Fruit fly (Drosophila melanogaster) whole organism, embryonic: ENCODE results near the gene Hexo2.

Experiments
- Ada2b ChIP-seq: fragments of 200-800 bp; sonication (Bioruptor generic); IDR thresholded peaks from 2 replicates; pipeline ENCODE4 v1.3.6; 2022; ENCODE audit warnings: missing biosample characterization, missing genetic modification characterization
- CG12769 ChIP-seq: fragments of 200-800 bp; sonication (Bioruptor generic); optimal IDR thresholded peaks from 2 replicates; lab custom pipeline; 2019; ENCODE audit warnings: missing biosample characterization, mild to moderate bottlenecking, missing genetic modification characterization, moderate library complexity
- CG13287 ChIP-seq: fragments of 200-800 bp; sonication (Bioruptor generic); IDR thresholded peaks from 2 replicates; pipeline ENCODE4 v1.3.6; 2022; ENCODE audit warnings: missing biosample characterization, missing genetic modification characterization; ENCODE audit not compliant: partially characterized antibody
- CG17186 ChIP-seq: fragments of 200-800 bp; sonication (Bioruptor generic); optimal IDR thresholded peaks from 3 replicates; lab custom pipeline; 2017; ENCODE audit warnings: missing biosample characterization, missing genetic modification reagents, missing genetic modification characterization
- CG17359 ChIP-seq: fragments of 200-800 bp; sonication (Bioruptor generic); optimal IDR thresholded peaks from 3 replicates; lab custom pipeline; 2018; ENCODE audit warnings: missing biosample characterization, mild to moderate bottlenecking, missing genetic modification characterization, moderate library complexity
- CG1832 ChIP-seq: fragments of 200-800 bp; sonication (Bioruptor generic); optimal IDR thresholded peaks from 2 replicates; lab custom pipeline; 2017; ENCODE audit warnings: missing biosample characterization, mild to moderate bottlenecking, missing genetic modification characterization, inconsistent platforms
- CG18619 ChIP-seq: fragments of 200-800 bp; sonication (Bioruptor generic); optimal IDR thresholded peaks from 3 replicates; lab custom pipeline; 2017; ENCODE audit warnings: missing biosample characterization, mild to moderate bottlenecking, missing genetic modification characterization
- CG2116 ChIP-seq: fragments of 200-800 bp; sonication (Bioruptor generic); optimal IDR thresholded peaks from 3 replicates; lab custom pipeline; 2018; ENCODE audit warnings: missing biosample characterization, mild to moderate bottlenecking, missing genetic modification characterization
- CG2202 ChIP-seq: fragments of 200-800 bp; sonication (Bioruptor generic); optimal IDR thresholded peaks from 2 replicates; lab custom pipeline; 2018; ENCODE audit warnings: missing biosample characterization, mild to moderate bottlenecking, missing genetic modification characterization
- CG30403 ChIP-seq: fragments of 200-800 bp; sonication (Bioruptor generic); optimal IDR thresholded peaks from 3 replicates; lab custom pipeline; 2016; ENCODE audit warnings: missing biosample characterization, missing genetic modification characterization
- CG4282 ChIP-seq: fragments of 200-800 bp; sonication (Bioruptor generic); optimal IDR thresholded peaks from 2 replicates; lab custom pipeline; 2016; ENCODE audit warnings: missing biosample characterization, missing genetic modification characterization
- CG4404 ChIP-seq: fragments of 200-800 bp; sonication (Bioruptor generic); IDR thresholded peaks from 2 replicates; pipeline ENCODE4 v1.3.6; 2022; ENCODE audit warnings: missing biosample characterization, missing genetic modification characterization
- CG7556 ChIP-seq: fragments of 200-800 bp; sonication (Bioruptor generic); optimal IDR thresholded peaks from 2 replicates; lab custom pipeline; 2017; ENCODE audit warnings: missing biosample characterization, mild to moderate bottlenecking, missing genetic modification characterization
- CG9727 ChIP-seq: fragments of 200-800 bp; sonication (Bioruptor generic); optimal IDR thresholded peaks from 3 replicates; lab custom pipeline; 2017; ENCODE audit warnings: missing biosample characterization, mild to moderate bottlenecking, missing genetic modification characterization
- CG9876 ChIP-seq: fragments of 200-800 bp; sonication (Bioruptor generic); optimal IDR thresholded peaks from 2 replicates; lab custom pipeline; 2016; ENCODE audit warnings: missing biosample characterization, missing genetic modification characterization
- D19A ChIP-seq: fragments of 200-800 bp; optimal IDR thresholded peaks from 3 replicates; lab custom pipeline; 2019; ENCODE audit warnings: missing biosample characterization, mild to moderate bottlenecking, missing genetic modification characterization, moderate library complexity
- Dad ChIP-seq: fragments of 200-800 bp; sonication (Bioruptor generic); optimal IDR thresholded peaks from 3 replicates; lab custom pipeline; 2016; ENCODE audit warnings: missing biosample characterization, missing genetic modification characterization
- Dip3 ChIP-seq: fragments of 200-800 bp; sonication (Bioruptor generic); optimal IDR thresholded peaks from 3 replicates; lab custom pipeline; 2016; ENCODE audit warnings: missing biosample characterization, missing genetic modification characterization
- Eip74EF ChIP-seq, 2 experiments: fragments of 200-800 bp in 1 of 2; fragments of >200 bp in 1 of 2; sonication (Bioruptor generic) in 1 of 2; optimal IDR thresholded peaks; 2 replicates each; lab custom pipeline; 2017 to 2019; ENCODE audit warnings: missing biosample characterization in 2 of 2, missing genetic modification characterization in 2 of 2, mild to moderate bottlenecking in 1 of 2, moderate library complexity in 1 of 2
- HLH3B ChIP-seq: fragments of 200-800 bp; sonication (Bioruptor generic); IDR thresholded peaks from 2 replicates; pipeline ENCODE4 v1.3.6; 2022; ENCODE audit warnings: missing biosample characterization, missing genetic modification characterization
- HLH54F ChIP-seq: fragments of 200-800 bp; sonication (Bioruptor generic); optimal IDR thresholded peaks from 3 replicates; lab custom pipeline; 2016; ENCODE audit warnings: missing biosample characterization, missing genetic modification characterization
- Max ChIP-seq: fragments of 200-800 bp; sonication (Bioruptor generic); optimal IDR thresholded peaks from 2 replicates; lab custom pipeline; 2016; ENCODE audit warnings: missing biosample characterization, mild to moderate bottlenecking, missing genetic modification characterization
- Meics ChIP-seq: fragments of 200-800 bp; sonication (Bioruptor generic); optimal IDR thresholded peaks from 2 replicates; lab custom pipeline; 2017; ENCODE audit warnings: missing biosample characterization, mild to moderate bottlenecking, missing genetic modification characterization
- NC2α ChIP-seq: fragments of 200-800 bp; sonication (Bioruptor generic); optimal IDR thresholded peaks from 2 replicates; lab custom pipeline; 2016; ENCODE audit warnings: missing biosample characterization, missing genetic modification characterization
- NK7.1 ChIP-seq: fragments of 200-800 bp; sonication (Bioruptor generic); optimal IDR thresholded peaks from 3 replicates; lab custom pipeline; 2016; ENCODE audit warnings: missing biosample characterization, missing genetic modification characterization
- Neu2 ChIP-seq: fragments of 200-800 bp; sonication (Bioruptor generic); optimal IDR thresholded peaks from 3 replicates; lab custom pipeline; 2016; ENCODE audit warnings: missing biosample characterization, missing genetic modification characterization, borderline replicate concordance
- NfI ChIP-seq: fragments of 200-800 bp; sonication (Bioruptor generic); optimal IDR thresholded peaks from 3 replicates; lab custom pipeline; 2018; ENCODE audit warnings: missing biosample characterization, mild to moderate bottlenecking, missing genetic modification characterization, moderate library complexity
- Pdp1 ChIP-seq, 2 experiments: fragments of 200-800 bp; sonication (Bioruptor generic); optimal IDR thresholded peaks; 3 replicates each; lab custom pipeline; 2016; ENCODE audit warnings: missing biosample characterization in 2 of 2, missing genetic modification characterization in 2 of 2, mild to moderate bottlenecking in 1 of 2, moderate library complexity in 1 of 2
- Sry-δ ChIP-seq: fragments of 200-800 bp; sonication (Bioruptor generic); optimal IDR thresholded peaks from 2 replicates; lab custom pipeline; 2016; ENCODE audit warnings: missing biosample characterization, missing genetic modification characterization
- Xbp1 ChIP-seq: fragments of 200-800 bp; sonication (Bioruptor generic); optimal IDR thresholded peaks from 3 replicates; lab custom pipeline; 2016; ENCODE audit warnings: missing biosample characterization, mild to moderate bottlenecking, missing genetic modification characterization
- ase ChIP-seq: fragments of 200-800 bp; sonication (Bioruptor generic); IDR thresholded peaks from 3 replicates; pipeline ENCODE4 v1.3.6; 2022; ENCODE audit warnings: missing biosample characterization, missing genetic modification characterization
- bab2 ChIP-seq: fragments of 200-800 bp; sonication (Bioruptor generic); optimal IDR thresholded peaks from 2 replicates; lab custom pipeline; 2016; ENCODE audit warnings: missing biosample characterization, missing genetic modification characterization
- ci ChIP-seq: fragments of 200-800 bp; sonication (Bioruptor generic); IDR thresholded peaks from 3 replicates; pipeline ENCODE4 v1.3.6; 2022; ENCODE audit warnings: missing biosample characterization, missing genetic modification characterization
- corto ChIP-seq: fragments of 200-800 bp; sonication (Bioruptor generic); optimal IDR thresholded peaks from 2 replicates; lab custom pipeline; 2016; ENCODE audit warnings: missing biosample characterization, mild to moderate bottlenecking, missing genetic modification characterization, moderate library complexity
- dysf ChIP-seq: fragments of 200-800 bp; sonication (Bioruptor generic); IDR thresholded peaks from 3 replicates; pipeline ENCODE4 v1.3.6; 2022; ENCODE audit warnings: missing biosample characterization, missing genetic modification characterization
- eve ChIP-seq, 2 experiments: fragments of >200 bp; optimal IDR thresholded peaks; 2 replicates each; lab custom pipeline; 2017; ENCODE audit warnings: missing biosample characterization in 2 of 2, missing genetic modification characterization in 2 of 2
- fd102C ChIP-seq: fragments of 200-800 bp; sonication (Bioruptor generic); optimal IDR thresholded peaks from 2 replicates; lab custom pipeline; 2018; ENCODE audit warnings: missing biosample characterization, mild to moderate bottlenecking, missing genetic modification characterization, moderate library complexity
- gem ChIP-seq: fragments of 200-800 bp; sonication (Bioruptor generic); optimal IDR thresholded peaks from 2 replicates; lab custom pipeline; 2019; ENCODE audit warnings: missing biosample characterization, mild to moderate bottlenecking, missing genetic modification characterization, moderate library complexity
- gsb ChIP-seq: fragments of 200-800 bp; sonication (Bioruptor generic); IDR thresholded peaks from 2 replicates; pipeline ENCODE4 v1.3.6; 2022; ENCODE audit warnings: missing biosample characterization, missing genetic modification characterization
- h ChIP-seq: fragments of >200 bp; optimal IDR thresholded peaks from 2 replicates; lab custom pipeline; 2017
- maf-S ChIP-seq: fragments of 200-800 bp; sonication (Bioruptor generic); optimal IDR thresholded peaks from 2 replicates; lab custom pipeline; 2016; ENCODE audit warnings: missing biosample characterization, missing genetic modification characterization
- onecut ChIP-seq: fragments of 200-800 bp; sonication (Bioruptor generic); IDR thresholded peaks from 2 replicates; pipeline ENCODE4 v1.3.6; 2022; ENCODE audit warnings: missing biosample characterization, missing genetic modification characterization
- pb ChIP-seq: fragments of 200-800 bp; sonication (Bioruptor generic); optimal IDR thresholded peaks from 3 replicates; lab custom pipeline; 2016; ENCODE audit warnings: missing biosample characterization, missing genetic modification characterization
- prd ChIP-seq, 3 experiments: fragments of >200 bp in 2 of 3; fragments of 200-800 bp in 1 of 3; sonication (Bioruptor generic) in 1 of 3; optimal IDR thresholded peaks in 2 of 3; IDR thresholded peaks in 1 of 3; 2 replicates in 2 of 3; 3 replicates in 1 of 3; pipeline versions ENCODE4 v1.3.6 to Lab custom; 2017 to 2022; ENCODE audit warnings: missing biosample characterization in 1 of 3, missing genetic modification characterization in 1 of 3
- slbo ChIP-seq: fragments of 200-800 bp; sonication (Bioruptor generic); IDR thresholded peaks from 2 replicates; pipeline ENCODE4 v1.3.6; 2022; ENCODE audit warnings: missing biosample characterization, missing genetic modification characterization
- slou ChIP-seq: fragments of 200-800 bp; sonication (Bioruptor generic); optimal IDR thresholded peaks from 3 replicates; lab custom pipeline; 2016; ENCODE audit warnings: missing biosample characterization, missing genetic modification characterization
- so ChIP-seq: fragments of 200-800 bp; sonication (Bioruptor generic); IDR thresholded peaks from 3 replicates; pipeline ENCODE4 v1.3.6; 2022; ENCODE audit warnings: missing biosample characterization, missing genetic modification characterization
- stwl ChIP-seq: fragments of 200-800 bp; sonication (Bioruptor generic); optimal IDR thresholded peaks from 3 replicates; lab custom pipeline; 2018; ENCODE audit warnings: missing biosample characterization, mild to moderate bottlenecking, missing genetic modification characterization, moderate library complexity
- tll ChIP-seq, 2 experiments: fragments of 200-800 bp in 1 of 2; fragments of >200 bp in 1 of 2; sonication (Bioruptor generic) in 1 of 2; optimal IDR thresholded peaks; 2 replicates each; lab custom pipeline; 2017 to 2019; ENCODE audit warnings: missing biosample characterization in 2 of 2, missing genetic modification characterization in 2 of 2, mild to moderate bottlenecking in 1 of 2, moderate library complexity in 1 of 2
- trh ChIP-seq: fragments of 200-800 bp; sonication (Bioruptor generic); optimal IDR thresholded peaks from 2 replicates; lab custom pipeline; 2016; ENCODE audit warnings: missing biosample characterization, missing genetic modification characterization
- z ChIP-seq: fragments of 200-800 bp; sonication (Bioruptor generic); IDR thresholded peaks from 3 replicates; pipeline ENCODE4 v1.3.6; 2022; ENCODE audit warnings: missing biosample characterization, missing genetic modification characterization

Gene Hexo2

DNA sequence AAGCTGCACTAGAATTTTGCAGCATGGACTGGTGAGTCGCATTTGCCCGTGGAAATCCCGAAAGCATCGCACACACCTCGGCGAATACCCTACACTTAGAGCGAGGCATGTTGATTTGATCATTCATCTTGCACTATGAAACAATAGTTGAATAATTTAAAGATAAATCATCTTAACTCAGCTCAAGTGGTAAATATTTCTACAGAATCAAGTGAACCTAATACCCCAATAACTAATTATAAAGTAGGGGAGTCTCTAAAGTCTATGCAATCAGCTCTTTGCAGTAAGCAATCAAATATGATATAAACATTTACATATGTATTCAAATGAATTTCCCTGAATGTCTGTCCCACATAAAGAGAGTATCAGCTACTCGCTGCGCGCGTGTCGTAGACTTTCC is 32.0 kb upstream of the Hexo2 start (continued):
- TF ChIP-seq D19A (tag; lab: Kevin White, UChicago) (peak; percentile 41), Pdp1 (GFP tag; optimal IDR thresholded peaks at IDR 0.05; lab: Kevin White, UChicago) (peak; percentile 78 to 82), pb (peak; percentile 24), CG4404 (GFP tag; lab: Robert Waterston, UW) (no peak), Xbp1 (GFP tag; lab: Kevin White, UChicago) (no peak), NfI (GFP tag; lab: Kevin White, UChicago) (no peak), ase (peak; percentile 85), CG30403 (GFP tag; lab: Kevin White, UChicago) (no peak), maf-S (GFP tag; lab: Kevin White, UChicago) (no peak), Neu2 (GFP tag; lab: Kevin White, UChicago) (no peak), tll (GFP tag; optimal IDR thresholded peaks at IDR 0.05; lab: Kevin White, UChicago) (no peak), z (GFP tag; lab: Robert Waterston, UW) (no peak), so (GFP tag; lab: Robert Waterston, UW) (peak; percentile 64; the same call in 1 of the 3 replicates), gem (tag; lab: Kevin White, UChicago) (peak; percentile 26), CG9727 (GFP tag; lab: Kevin White, UChicago) (no peak), CG4282 (GFP tag; lab: Kevin White, UChicago) (no peak), slou (GFP tag; lab: Kevin White, UChicago) (peak; percentile 43), HLH54F (no peak), CG2202 (tag; lab: Kevin White, UChicago) (no peak), CG7556 (GFP tag; lab: Kevin White, UChicago) (no peak), Dad (GFP tag; lab: Kevin White, UChicago) (peak; percentile 74), NK7.1 (GFP tag; lab: Kevin White, UChicago) (peak; percentile 72), CG17186 (no peak), CG1832 (GFP tag; lab: Kevin White, UChicago) (no peak), fd102C (GFP tag; lab: Kevin White, UChicago) (no peak), ci (peak; percentile 82), slbo (no peak), CG18619 (GFP tag; lab: Kevin White, UChicago) (no peak), onecut (GFP tag; lab: Robert Waterston, UW) (peak; percentile 86), bab2 (peak; percentile 86), prd (optimal IDR thresholded peaks at IDR 0.05; lab: Kevin White, UChicago) (no peak), prd (GFP tag; IDR thresholded peaks at IDR 0.05; lab: Robert Waterston, UW) (peak; percentile 67; the same call in 2 of the 3 replicates), eve (GFP tag; optimal IDR thresholded peaks at IDR 0.05; lab: Kevin White, UChicago) (no peak), CG17359 (peak; percentile 39), dysf (GFP tag; lab: Robert Waterston, UW) (peak; percentile 60), trh (peak; percentile 61)

DNA sequence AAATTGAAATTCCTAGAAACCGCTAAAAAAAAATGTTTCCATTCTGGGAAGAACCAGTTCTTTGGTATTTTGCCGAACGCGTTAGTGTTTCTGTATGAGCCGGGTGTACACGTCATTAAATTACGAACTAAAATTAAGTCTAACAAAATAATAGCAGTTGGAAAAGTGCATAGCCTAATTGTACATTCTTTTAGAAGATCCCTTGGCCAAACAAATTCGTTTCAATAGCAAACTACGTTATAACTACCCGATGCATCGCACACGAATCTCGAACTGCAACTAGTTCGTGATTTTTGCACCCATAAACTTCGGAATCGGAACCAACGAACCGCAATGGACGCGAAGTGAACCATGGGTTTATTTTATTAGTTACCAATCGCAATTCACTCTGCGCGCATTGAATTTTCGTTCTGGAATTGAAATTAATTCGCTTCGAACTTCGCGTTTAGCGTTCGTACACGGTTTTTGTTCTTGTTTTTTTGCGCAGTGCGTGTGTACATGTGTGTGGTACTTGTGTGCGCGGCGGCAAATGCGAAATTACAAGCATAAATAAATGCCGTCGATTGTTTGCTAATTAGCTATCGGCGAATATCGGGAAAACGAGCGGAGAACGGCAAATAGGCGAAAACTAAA is 28.1 kb upstream of the Hexo2 start, which contains the start of gene CAH3:
CAH3 (plus strand) TSS at position 64 of the 633 bp plus-strand sequence.
- TF ChIP-seq Meics (GFP tag; lab: Kevin White, UChicago) (peak; percentile 95), HLH3B (peak; percentile 89), prd (optimal IDR thresholded peaks at IDR 0.05; lab: Kevin White, UChicago) (no peak), prd (GFP tag; IDR thresholded peaks at IDR 0.05; lab: Robert Waterston, UW) (peak; percentile 92), Dip3 (GFP tag; lab: Kevin White, UChicago) (peak; percentile 93), stwl (tag; lab: Kevin White, UChicago) (peak; percentile 50), corto (GFP tag; lab: Kevin White, UChicago) (peak; percentile 59), Sry-δ (GFP tag; lab: Kevin White, UChicago) (peak; percentile 66), Ada2b (GFP tag; lab: Robert Waterston, UW) (peak; percentile 90), Max (GFP tag; lab: Kevin White, UChicago) (peak; percentile 90), Eip74EF (GFP tag; optimal IDR thresholded peaks at IDR 0.05; lab: Kevin White, UChicago) (peak in 1 of 2 experiments; percentile 81), NC2α (peak; percentile 85), CG2116 (GFP tag; lab: Kevin White, UChicago) (peak; percentile 74), CG13287 (GFP tag; lab: Robert Waterston, UW) (no peak), CG9876 (GFP tag; lab: Kevin White, UChicago) (peak; percentile 90), CG12769 (tag; lab: Kevin White, UChicago) (peak; percentile 97), h (no peak), gsb (peak; percentile 79)
